Fruit fly (Drosophila melanogaster) whole organism, embryonic: ENCODE measurements around the gene CG33669.

Experiments used
- Bgb ChIP-seq: fragments of 200-800 bp; sonication (Bioruptor generic); IDR thresholded peaks from 2 replicates; pipeline ENCODE4 v1.3.6; 2022; ENCODE audit warnings: missing biosample characterization, missing genetic modification characterization; ENCODE audit not compliant: partially characterized antibody
- CG10654 ChIP-seq: fragments of 200-800 bp; sonication (Bioruptor generic); optimal IDR thresholded peaks from 2 replicates; lab custom pipeline; 2016; ENCODE audit warnings: missing biosample characterization, missing genetic modification characterization
- CG11560 ChIP-seq: fragments of 200-800 bp; sonication (Bioruptor generic); IDR thresholded peaks from 3 replicates; pipeline ENCODE4 v1.3.6; 2022; ENCODE audit warnings: missing biosample characterization, missing genetic modification characterization
- CG12299 ChIP-seq: fragments of 200-800 bp; sonication (Bioruptor generic); optimal IDR thresholded peaks from 2 replicates; lab custom pipeline; 2018; ENCODE audit warnings: missing biosample characterization, mild to moderate bottlenecking, missing genetic modification characterization
- CG12391 ChIP-seq: fragments of 200-800 bp; sonication (Bioruptor generic); optimal IDR thresholded peaks from 3 replicates; lab custom pipeline; 2018; ENCODE audit warnings: missing biosample characterization, mild to moderate bottlenecking, missing genetic modification characterization, moderate library complexity
- CG12659 ChIP-seq: fragments of 200-800 bp; sonication (Bioruptor generic); optimal IDR thresholded peaks from 3 replicates; lab custom pipeline; 2017; ENCODE audit warnings: mild to moderate bottlenecking, missing biosample characterization, missing genetic modification reagents, missing genetic modification characterization
- CG1602 ChIP-seq: fragments of 200-800 bp; sonication (Bioruptor generic); optimal IDR thresholded peaks from 3 replicates; lab custom pipeline; 2016; ENCODE audit warnings: missing biosample characterization, missing genetic modification characterization
- CG17612 ChIP-seq: fragments of 200-800 bp; sonication (Bioruptor generic); IDR thresholded peaks from 2 replicates; pipeline ENCODE4 v1.3.6; 2022; ENCODE audit warnings: missing biosample characterization, missing genetic modification characterization
- CG18011 ChIP-seq: fragments of 200-800 bp; sonication (Bioruptor generic); optimal IDR thresholded peaks from 2 replicates; lab custom pipeline; 2017; ENCODE audit warnings: missing biosample characterization, missing genetic modification characterization, mild to moderate bottlenecking, moderate library complexity, missing genotype
- CG32772 ChIP-seq: fragments of 200-800 bp; sonication (Bioruptor generic); IDR thresholded peaks from 2 replicates; pipeline ENCODE4 v1.3.6; 2022; ENCODE audit warnings: missing biosample characterization, missing genetic modification characterization
- CG3281 ChIP-seq: fragments of 200-800 bp; sonication (Bioruptor generic); optimal IDR thresholded peaks from 3 replicates; lab custom pipeline; 2017; ENCODE audit warnings: missing biosample characterization, mild to moderate bottlenecking, missing genetic modification characterization
- CG33557 ChIP-seq: fragments of 200-800 bp; sonication (Bioruptor generic); optimal IDR thresholded peaks from 2 replicates; lab custom pipeline; 2019; ENCODE audit warnings: missing biosample characterization, mild to moderate bottlenecking, missing genetic modification characterization, moderate library complexity
- CG42726 ChIP-seq: fragments of 200-800 bp; sonication (Bioruptor generic); IDR thresholded peaks from 2 replicates; pipeline ENCODE4 v1.3.6; 2022; ENCODE audit warnings: missing biosample characterization, missing genetic modification characterization; ENCODE audit not compliant: partially characterized antibody
- CG6689 ChIP-seq: fragments of 200-800 bp; sonication (Bioruptor generic); IDR thresholded peaks from 2 replicates; pipeline ENCODE4 v1.3.6; 2022; ENCODE audit warnings: missing biosample characterization, missing genetic modification characterization
- CG9797 ChIP-seq: fragments of 200-800 bp; sonication (Bioruptor generic); optimal IDR thresholded peaks from 3 replicates; lab custom pipeline; 2018; ENCODE audit warnings: missing biosample characterization, mild to moderate bottlenecking, missing genetic modification characterization
- Dfd ChIP-seq, 2 experiments: fragments of >200 bp; optimal IDR thresholded peaks; 2 replicates each; lab custom pipeline; 2017; ENCODE audit warnings: missing biosample characterization in 2 of 2, missing genetic modification characterization in 2 of 2
- Doc3 ChIP-seq: fragments of 200-800 bp; sonication (Bioruptor generic); IDR thresholded peaks from 3 replicates; pipeline ENCODE4 v1.3.6; 2022; ENCODE audit warnings: missing biosample characterization, missing genetic modification characterization; ENCODE audit not compliant: partially characterized antibody
- H2.0 ChIP-seq: fragments of 200-800 bp; sonication (Bioruptor generic); IDR thresholded peaks from 2 replicates; pipeline ENCODE4 v1.3.6; 2022; ENCODE audit warnings: missing biosample characterization, missing genetic modification characterization
- HLH4C ChIP-seq: fragments of 200-800 bp; sonication (Bioruptor generic); IDR thresholded peaks from 3 replicates; pipeline ENCODE4 v1.3.6; 2022; ENCODE audit warnings: missing biosample characterization, missing genetic modification characterization; ENCODE audit not compliant: partially characterized antibody
- HLH54F ChIP-seq: fragments of 200-800 bp; sonication (Bioruptor generic); optimal IDR thresholded peaks from 3 replicates; lab custom pipeline; 2016; ENCODE audit warnings: missing biosample characterization, missing genetic modification characterization
- Hr78 ChIP-seq, 2 experiments: fragments of 200-800 bp in 1 of 2; fragments of >200 bp in 1 of 2; sonication (Bioruptor generic) in 1 of 2; optimal IDR thresholded peaks; 2 replicates each; lab custom pipeline; 2017 to 2019; ENCODE audit warnings: missing biosample characterization in 2 of 2, missing genetic modification characterization in 2 of 2, mild to moderate bottlenecking in 1 of 2, moderate library complexity in 1 of 2
- Kr ChIP-seq: fragments of 200-800 bp; sonication (Bioruptor generic); optimal IDR thresholded peaks from 2 replicates; lab custom pipeline; 2017; ENCODE audit warnings: missing biosample characterization, mild to moderate bottlenecking, missing genetic modification characterization
- Lhr ChIP-seq: fragments of 200-800 bp; sonication (Bioruptor generic); optimal IDR thresholded peaks from 3 replicates; lab custom pipeline; 2017; ENCODE audit warnings: mild to moderate bottlenecking, missing biosample characterization, missing genetic modification reagents, missing genetic modification characterization
- Mes4 ChIP-seq: fragments of 200-800 bp; sonication (Bioruptor generic); optimal IDR thresholded peaks from 2 replicates; lab custom pipeline; 2016; ENCODE audit warnings: missing biosample characterization, missing genetic modification characterization
- Mrtf ChIP-seq: fragments of 200-800 bp; sonication (Bioruptor generic); IDR thresholded peaks from 3 replicates; pipeline ENCODE4 v1.3.6; 2022; ENCODE audit warnings: missing biosample characterization, missing genetic modification characterization
- NC2β ChIP-seq: fragments of 200-800 bp; sonication (Bioruptor generic); optimal IDR thresholded peaks from 2 replicates; lab custom pipeline; 2016; ENCODE audit warnings: missing biosample characterization, missing genetic modification characterization
- Nf-YC ChIP-seq: fragments of 200-800 bp; optimal IDR thresholded peaks from 3 replicates; lab custom pipeline; 2019; ENCODE audit warnings: missing biosample characterization, mild to moderate bottlenecking, missing genetic modification characterization, moderate library complexity
- Oaz ChIP-seq: fragments of 200-800 bp; sonication (Bioruptor generic); IDR thresholded peaks from 2 replicates; pipeline ENCODE4 v1.3.6; 2022; ENCODE audit warnings: missing biosample characterization, missing genetic modification characterization
- Spps ChIP-seq: fragments of 200-800 bp; sonication (Bioruptor generic); optimal IDR thresholded peaks from 2 replicates; lab custom pipeline; 2018; ENCODE audit warnings: missing biosample characterization, mild to moderate bottlenecking, missing genetic modification characterization
- Sry-β ChIP-seq: fragments of 200-800 bp; sonication (Bioruptor generic); optimal IDR thresholded peaks from 2 replicates; lab custom pipeline; 2018; ENCODE audit warnings: missing biosample characterization, mild to moderate bottlenecking, missing genetic modification characterization, moderate library complexity
- Tbp ChIP-seq: fragments of >200 bp; optimal IDR thresholded peaks from 2 replicates; lab custom pipeline; 2018; ENCODE audit warnings: missing biosample characterization, missing genetic modification characterization
- ase ChIP-seq: fragments of 200-800 bp; sonication (Bioruptor generic); IDR thresholded peaks from 3 replicates; pipeline ENCODE4 v1.3.6; 2022; ENCODE audit warnings: missing biosample characterization, missing genetic modification characterization
- ash1 ChIP-seq: fragments of 200-800 bp; sonication (Bioruptor generic); optimal IDR thresholded peaks from 2 replicates; lab custom pipeline; 2018; ENCODE audit warnings: missing biosample characterization, mild to moderate bottlenecking, missing genetic modification characterization
- ato ChIP-seq: fragments of 200-800 bp; sonication (Bioruptor generic); IDR thresholded peaks from 2 replicates; pipeline ENCODE4 v1.3.6; 2022; ENCODE audit warnings: missing biosample characterization, missing genetic modification characterization; ENCODE audit not compliant: partially characterized antibody
- br ChIP-seq: fragments of >200 bp; optimal IDR thresholded peaks from 2 replicates; lab custom pipeline; 2017
- croc ChIP-seq: fragments of 200-800 bp; sonication (Bioruptor generic); conservative IDR thresholded peaks from 3 replicates; pipeline ENCODE4 v1.3.6; 2022; ENCODE audit warnings: missing biosample characterization, missing genetic modification characterization
- dimm ChIP-seq: fragments of 200-800 bp; sonication (Bioruptor generic); IDR thresholded peaks from 2 replicates; pipeline ENCODE4 v1.3.6; 2022; ENCODE audit warnings: missing biosample characterization, missing genetic modification characterization
- emc ChIP-seq: fragments of 200-800 bp; sonication (Bioruptor generic); optimal IDR thresholded peaks from 2 replicates; lab custom pipeline; 2016; ENCODE audit warnings: missing biosample characterization, missing genetic modification characterization
- kay ChIP-seq: fragments of 200-800 bp; sonication (Bioruptor generic); optimal IDR thresholded peaks from 2 replicates; lab custom pipeline; 2016; ENCODE audit warnings: missing biosample characterization, missing genetic modification characterization
- pho ChIP-seq: fragments of 200-800 bp; sonication (Bioruptor generic); optimal IDR thresholded peaks from 2 replicates; lab custom pipeline; 2016; ENCODE audit warnings: missing biosample characterization, missing genetic modification characterization
- pita ChIP-seq: fragments of 200-800 bp; sonication (Bioruptor generic); optimal IDR thresholded peaks from 2 replicates; lab custom pipeline; 2017; ENCODE audit warnings: missing biosample characterization, mild to moderate bottlenecking, missing genetic modification characterization
- ranshi ChIP-seq: fragments of 200-800 bp; sonication (Bioruptor generic); IDR thresholded peaks from 2 replicates; pipeline ENCODE4 v1.3.6; 2022; ENCODE audit warnings: missing biosample characterization, missing genetic modification characterization
- sisA ChIP-seq: fragments of 200-800 bp; sonication (Bioruptor generic); IDR thresholded peaks from 2 replicates; pipeline ENCODE4 v1.3.6; 2022; ENCODE audit warnings: missing biosample characterization, missing genetic modification characterization
- slbo ChIP-seq: fragments of 200-800 bp; sonication (Bioruptor generic); IDR thresholded peaks from 2 replicates; pipeline ENCODE4 v1.3.6; 2022; ENCODE audit warnings: missing biosample characterization, missing genetic modification characterization
- tio ChIP-seq: fragments of 200-800 bp; sonication (Bioruptor generic); optimal IDR thresholded peaks from 2 replicates; lab custom pipeline; 2017; ENCODE audit warnings: missing biosample characterization, missing genetic modification characterization, inconsistent platforms
- tna ChIP-seq: fragments of 200-800 bp; sonication (Bioruptor generic); IDR thresholded peaks from 2 replicates; pipeline ENCODE4 v1.3.6; 2022; ENCODE audit warnings: missing biosample characterization, missing genetic modification characterization; ENCODE audit not compliant: partially characterized antibody
- usp ChIP-seq: fragments of >200 bp; optimal IDR thresholded peaks from 2 replicates; lab custom pipeline; 2017; ENCODE audit warnings: missing biosample characterization, missing genetic modification characterization
- z ChIP-seq: fragments of 200-800 bp; sonication (Bioruptor generic); IDR thresholded peaks from 3 replicates; pipeline ENCODE4 v1.3.6; 2022; ENCODE audit warnings: missing biosample characterization, missing genetic modification characterization
- zf30C ChIP-seq: fragments of 200-800 bp; sonication (Bioruptor generic); optimal IDR thresholded peaks from 3 replicates; lab custom pipeline; 2018; ENCODE audit warnings: missing biosample characterization, mild to moderate bottlenecking, missing genetic modification characterization

Gene CG33669

DNA sequence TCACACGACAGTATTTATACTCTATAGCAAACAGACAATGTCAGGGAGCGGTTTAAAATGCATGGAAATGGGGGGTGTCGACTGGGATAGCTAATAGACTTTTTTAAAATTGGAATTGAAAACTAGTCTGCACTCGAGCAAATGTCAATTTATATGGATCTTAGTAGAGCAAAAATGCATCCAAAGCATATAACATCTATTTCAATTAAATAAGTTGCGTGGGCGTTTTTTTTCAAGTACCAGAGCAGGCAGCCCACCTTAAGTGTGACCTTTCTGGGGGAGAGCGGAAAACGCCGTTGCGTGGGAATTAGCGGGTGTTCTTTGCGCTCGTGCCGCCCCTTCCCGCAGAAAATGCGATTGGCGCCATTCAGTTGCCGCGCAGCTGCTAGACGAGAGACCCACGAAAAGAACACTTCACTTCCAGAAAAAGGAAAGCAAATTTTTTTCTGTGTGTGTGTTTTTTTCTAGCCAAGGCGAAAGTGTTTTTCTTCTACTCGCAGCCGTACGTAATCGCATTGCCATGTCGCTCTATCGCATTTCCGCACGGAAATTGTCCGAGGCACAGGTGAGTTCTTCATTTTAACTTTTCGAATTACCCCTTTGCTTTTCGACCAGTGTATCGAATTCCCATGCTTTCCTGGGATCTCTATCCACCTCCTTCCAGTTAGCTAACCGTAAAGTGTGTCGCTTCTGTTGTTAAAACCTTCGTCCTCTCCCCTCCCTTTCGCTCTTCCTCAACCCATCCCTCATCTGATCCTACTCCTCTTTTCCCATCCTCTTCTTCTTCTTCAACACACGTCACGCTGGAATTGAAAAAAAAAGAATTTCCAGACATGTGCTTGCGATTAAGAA lies 47.8 kb downstream of the CG33669 start (continued):
- TF ChIP-seq z (GFP tag; lab: Robert Waterston, UW) (no peak), HLH54F (GFP tag; lab: Kevin White, UChicago) (peak; percentile 6), Spps (tag; lab: Kevin White, UChicago) (no peak), CG12391 (tag; lab: Kevin White, UChicago) (no peak), br (lab: Kevin White, UChicago) (no peak), CG42726 (GFP tag; lab: Robert Waterston, UW) (peak; percentile 25; the same call in 1 of the 2 replicates), CG33557 (GFP tag; lab: Kevin White, UChicago) (peak; percentile 29), Oaz (GFP tag; lab: Robert Waterston, UW) (no peak), Nf-YC (tag; lab: Kevin White, UChicago) (peak; percentile 10), CG3281 (GFP tag; lab: Kevin White, UChicago) (peak; percentile 30), croc (GFP tag; lab: Robert Waterston, UW) (no peak), CG12299 (tag; lab: Kevin White, UChicago) (no peak), pita (no peak), kay (GFP tag; lab: Kevin White, UChicago) (no peak), H2.0 (no peak), Dfd (GFP tag; optimal IDR thresholded peaks at IDR 0.05; lab: Kevin White, UChicago) (no peak), HLH4C (no peak), ash1 (peak; percentile 15), slbo (GFP tag; lab: Robert Waterston, UW) (peak; percentile 40; the same call in 1 of the 2 replicates), sisA (GFP tag; lab: Robert Waterston, UW) (no peak), CG6689 (GFP tag; lab: Robert Waterston, UW) (0 out of 2 replicates have a peak, but pooled peaks have one; percentile 18), Hr78 (GFP tag; optimal IDR thresholded peaks at IDR 0.05; lab: Kevin White, UChicago) (no peak), ase (GFP tag; lab: Robert Waterston, UW) (no peak), tna (GFP tag; lab: Robert Waterston, UW) (no peak), CG11560 (tag; lab: Robert Waterston, UW) (no peak), CG18011 (peak; percentile 98), NC2β (peak; percentile 25), Sry-β (no peak), ato (GFP tag; lab: Robert Waterston, UW) (no peak), Tbp (GFP tag; lab: Kevin White, UChicago) (no peak), Bgb (peak; percentile 43; the same call in 1 of the 2 replicates), emc (GFP tag; lab: Kevin White, UChicago) (no peak), Lhr (GFP tag; lab: Kevin White, UChicago) (peak; percentile 44), Mes4 (GFP tag; lab: Kevin White, UChicago) (no peak), Doc3 (GFP tag; lab: Robert Waterston, UW) (no peak), CG1602 (GFP tag; lab: Kevin White, UChicago) (no peak), dimm (no peak), ranshi (GFP tag; lab: Robert Waterston, UW) (no peak; the same call in 1 of the 2 replicates), usp (GFP tag; lab: Kevin White, UChicago) (no peak), zf30C (GFP tag; lab: Kevin White, UChicago) (peak; percentile 93), Kr (GFP tag; lab: Kevin White, UChicago) (no peak), CG32772 (no peak), Mrtf (GFP tag; lab: Robert Waterston, UW) (no peak), CG12659 (peak; percentile 56), pho (GFP tag; lab: Kevin White, UChicago) (peak; percentile 4), CG9797 (GFP tag; lab: Kevin White, UChicago) (peak; percentile 84), tio (GFP tag; lab: Kevin White, UChicago) (no peak), CG10654 (GFP tag; lab: Kevin White, UChicago) (no peak), CG17612 (GFP tag; lab: Robert Waterston, UW) (no peak)
